Fruit fly (Drosophila melanogaster): Measurements from ENCODE around the gene CG42814.

dm6 chr3R:27270379-27271266 lies 41.4 kb upstream of the CG42814 start:
- TF ChIP-seq Blimp-1 (GFP tag; optimal IDR thresholded peaks at IDR 0.05) (no peak), topi (GFP tag; optimal IDR thresholded peaks at IDR 0.05) (no peak)
